Worm (Caenorhabditis elegans) whole organism, L1 larva: ENCODE results near the gene F25B5.5.
A peak's percentile ranks its signal among the peaks of the same experiment; 100 is the strongest.

Source experiments
- C34B4.2 ChIP-seq: sonication (generic microtip); optimal IDR thresholded peaks from 2 replicates; lab custom pipeline; 2017; ENCODE audit warnings: mild to moderate bottlenecking, missing genetic modification characterization, missing compliant biosample characterization
- Y116A8C.19 ChIP-seq: sonication (generic microtip); optimal IDR thresholded peaks from 2 replicates; lab custom pipeline; 2016; ENCODE audit warnings: missing compliant biosample characterization, missing genetic modification characterization, borderline replicate concordance
- blmp-1 ChIP-seq: fragments of 150-350 bp; optimal IDR thresholded peaks from 2 replicates; lab custom pipeline; 2014; ENCODE audit warnings: missing biosample characterization, missing genetic modification characterization
- ceh-63 ChIP-seq: fragments of 200-800 bp; sonication (Bioruptor generic); optimal IDR thresholded peaks from 2 replicates; lab custom pipeline; 2018; ENCODE audit warnings: mild to moderate bottlenecking, missing genetic modification characterization, missing compliant biosample characterization
- ceh-8 ChIP-seq: fragments of 200-800 bp; sonication (Bioruptor generic); optimal IDR thresholded peaks from 2 replicates; lab custom pipeline; 2018; ENCODE audit warnings: mild to moderate bottlenecking, missing genetic modification characterization, moderate library complexity, missing compliant biosample characterization
- ceh-82 ChIP-seq, 3 experiments: fragments of 150-350 bp in 1 of 3; sonication (generic microtip) in 2 of 3; optimal IDR thresholded peaks; 2 replicates each; lab custom pipeline; 2014 to 2017; ENCODE audit warnings: missing biosample characterization in 3 of 3, missing genetic modification characterization in 3 of 3
- dsc-1 ChIP-seq: sonication (generic microtip); optimal IDR thresholded peaks from 2 replicates; lab custom pipeline; 2016; ENCODE audit warnings: mild to moderate bottlenecking, missing genetic modification characterization, missing compliant biosample characterization
- efl-1 ChIP-seq, 4 experiments: fragments of 150-350 bp; optimal IDR thresholded peaks in 3 of 4; peaks in 1 of 4; 1 replicate in 1 of 4; 2 replicates in 3 of 4; lab custom pipeline; 2014; ENCODE audit warnings: missing biosample characterization in 2 of 4, missing genetic modification characterization in 2 of 4, missing genetic modification reagents in 2 of 4
- elt-3 ChIP-seq, 6 experiments: fragments of 150-350 bp in 1 of 6; sonication (generic microtip); optimal IDR thresholded peaks; 2 replicates each; lab custom pipeline; 2017 to 2018; ENCODE audit warnings: missing biosample characterization in 6 of 6, missing genetic modification characterization in 6 of 6, inconsistent platforms in 1 of 6
- fkh-4 ChIP-seq: sonication (generic microtip); optimal IDR thresholded peaks from 2 replicates; lab custom pipeline; 2016; ENCODE audit warnings: missing compliant biosample characterization, missing genetic modification characterization, borderline replicate concordance
- fos-1 ChIP-seq: fragments of 150-350 bp; optimal IDR thresholded peaks from 2 replicates; lab custom pipeline; 2014; ENCODE audit warnings: missing biosample characterization, missing genetic modification characterization
- irx-1 ChIP-seq: sonication (generic microtip); optimal IDR thresholded peaks from 2 replicates; lab custom pipeline; 2016; ENCODE audit warnings: missing genetic modification characterization, missing compliant biosample characterization
- lin-14 ChIP-seq: fragments of 200-800 bp; sonication (Bioruptor generic); optimal IDR thresholded peaks from 2 replicates; lab custom pipeline; 2018; ENCODE audit warnings: mild to moderate bottlenecking, missing genetic modification characterization, moderate library complexity, missing compliant biosample characterization
- lin-35 ChIP-seq, 2 experiments: fragments of 150-350 bp; optimal IDR thresholded peaks; 2 replicates each; lab custom pipeline; 2014; ENCODE audit warnings: missing biosample characterization in 2 of 2, missing genetic modification characterization in 2 of 2, missing genetic modification reagents in 2 of 2
- lin-39 ChIP-seq: fragments of 150-350 bp; optimal IDR thresholded peaks from 2 replicates; lab custom pipeline; 2014; ENCODE audit warnings: missing biosample characterization, missing genetic modification reagents, missing genetic modification characterization
- lsy-2 ChIP-seq, 2 experiments: fragments of 150-350 bp; optimal IDR thresholded peaks; 2 replicates each; lab custom pipeline; 2014; ENCODE audit warnings: missing biosample characterization in 2 of 2, missing genetic modification characterization in 2 of 2
- mab-9 ChIP-seq: fragments of 200-800 bp; sonication (Bioruptor generic); IDR thresholded peaks from 2 replicates; pipeline ENCODE4 v1.3.6; 2022; ENCODE audit warnings: missing genetic modification reagents, missing genetic modification characterization, missing compliant biosample characterization
- mef-2 ChIP-seq: fragments of 150-350 bp; optimal IDR thresholded peaks from 2 replicates; lab custom pipeline; 2014; ENCODE audit warnings: missing biosample characterization, missing genetic modification characterization
- mep-1 ChIP-seq: fragments of 150-350 bp; optimal IDR thresholded peaks from 2 replicates; lab custom pipeline; 2014; ENCODE audit warnings: missing biosample characterization, missing genetic modification characterization
- nhr-11 ChIP-seq: fragments of 150-350 bp; optimal IDR thresholded peaks from 2 replicates; lab custom pipeline; 2014; ENCODE audit warnings: missing biosample characterization, missing genetic modification characterization
- nhr-19 ChIP-seq: fragments of 200-800 bp; sonication (Bioruptor generic); conservative IDR thresholded peaks from 2 replicates; pipeline ENCODE4 v1.3.6; 2022; ENCODE audit warnings: missing genetic modification characterization, missing compliant biosample characterization
- nhr-20 ChIP-seq: sonication (generic microtip); optimal IDR thresholded peaks from 2 replicates; lab custom pipeline; 2016; ENCODE audit warnings: mild to moderate bottlenecking, missing genetic modification characterization, missing compliant biosample characterization
- nhr-28 ChIP-seq: fragments of 150-350 bp; optimal IDR thresholded peaks from 2 replicates; lab custom pipeline; 2014; ENCODE audit warnings: missing biosample characterization, missing genetic modification characterization
- nhr-71 ChIP-seq: sonication (generic microtip); optimal IDR thresholded peaks from 2 replicates; lab custom pipeline; 2016; ENCODE audit warnings: mild to moderate bottlenecking, missing genetic modification characterization, moderate library complexity, missing compliant biosample characterization
- nhr-84 ChIP-seq: sonication (generic microtip); optimal IDR thresholded peaks from 2 replicates; lab custom pipeline; 2017; ENCODE audit warnings: missing biosample characterization, missing genetic modification characterization
- nhr-85 ChIP-seq: sonication (generic microtip); peaks from one replicate; lab custom pipeline; 2016; ENCODE audit warnings: missing genetic modification characterization, inconsistent platforms, missing compliant biosample characterization
- pag-3 ChIP-seq: sonication (generic microtip); optimal IDR thresholded peaks from 2 replicates; lab custom pipeline; 2017; ENCODE audit warnings: missing genetic modification characterization, mild to moderate bottlenecking, missing compliant biosample characterization, antibody characterized with exemption, borderline replicate concordance; ENCODE audit not compliant: insufficient read depth
- pax-3 ChIP-seq: fragments of 200-800 bp; sonication (Bioruptor generic); optimal IDR thresholded peaks from 2 replicates; lab custom pipeline; 2018; ENCODE audit warnings: mild to moderate bottlenecking, missing genetic modification characterization, moderate library complexity, missing compliant biosample characterization
- pqm-1 ChIP-seq: sonication (generic microtip); optimal IDR thresholded peaks from 3 replicates; lab custom pipeline; 2017; ENCODE audit warnings: missing biosample characterization, missing genetic modification characterization
- rnt-1 ChIP-seq: sonication (generic microtip); optimal IDR thresholded peaks from 2 replicates; lab custom pipeline; 2016; ENCODE audit warnings: mild to moderate bottlenecking, missing genetic modification characterization, moderate library complexity, missing compliant biosample characterization
- snpc-4 ChIP-seq: fragments of 150-350 bp; optimal IDR thresholded peaks from 2 replicates; lab custom pipeline; 2014; ENCODE audit warnings: missing biosample characterization, missing genetic modification characterization
- snu-23 ChIP-seq: sonication (generic microtip); optimal IDR thresholded peaks from 2 replicates; lab custom pipeline; 2016; ENCODE audit warnings: missing genetic modification characterization, missing compliant biosample characterization
- sptf-1 ChIP-seq: fragments of 150-350 bp; optimal IDR thresholded peaks from 2 replicates; lab custom pipeline; 2014; ENCODE audit warnings: missing biosample characterization, missing genetic modification characterization
- swsn-7 ChIP-seq: sonication (generic microtip); optimal IDR thresholded peaks from 2 replicates; lab custom pipeline; 2016; ENCODE audit warnings: missing genetic modification characterization, missing compliant biosample characterization
- tbx-2 ChIP-seq: sonication (generic microtip); optimal IDR thresholded peaks from 2 replicates; lab custom pipeline; 2016; ENCODE audit warnings: missing genetic modification characterization, missing compliant biosample characterization
- tlp-1 ChIP-seq: fragments of 150-350 bp; optimal IDR thresholded peaks from 2 replicates; lab custom pipeline; 2014; ENCODE audit warnings: missing biosample characterization, missing genetic modification characterization
- unc-30 ChIP-seq: sonication (generic microtip); optimal IDR thresholded peaks from 2 replicates; lab custom pipeline; 2017; ENCODE audit warnings: missing biosample characterization, missing genetic modification characterization
- vab-15 ChIP-seq: sonication (generic microtip); optimal IDR thresholded peaks from 2 replicates; lab custom pipeline; 2017; ENCODE audit warnings: missing genotype, mild to moderate bottlenecking, missing genetic modification characterization, missing compliant biosample characterization
- xbp-1 ChIP-seq: sonication (generic microtip); optimal IDR thresholded peaks from 2 replicates; lab custom pipeline; 2016; ENCODE audit warnings: missing genetic modification characterization, missing compliant biosample characterization
- zag-1 ChIP-seq: fragments of 150-350 bp; optimal IDR thresholded peaks from 2 replicates; lab custom pipeline; 2014; ENCODE audit warnings: missing biosample characterization, missing genetic modification characterization

F25B5.5 gene

DNA sequence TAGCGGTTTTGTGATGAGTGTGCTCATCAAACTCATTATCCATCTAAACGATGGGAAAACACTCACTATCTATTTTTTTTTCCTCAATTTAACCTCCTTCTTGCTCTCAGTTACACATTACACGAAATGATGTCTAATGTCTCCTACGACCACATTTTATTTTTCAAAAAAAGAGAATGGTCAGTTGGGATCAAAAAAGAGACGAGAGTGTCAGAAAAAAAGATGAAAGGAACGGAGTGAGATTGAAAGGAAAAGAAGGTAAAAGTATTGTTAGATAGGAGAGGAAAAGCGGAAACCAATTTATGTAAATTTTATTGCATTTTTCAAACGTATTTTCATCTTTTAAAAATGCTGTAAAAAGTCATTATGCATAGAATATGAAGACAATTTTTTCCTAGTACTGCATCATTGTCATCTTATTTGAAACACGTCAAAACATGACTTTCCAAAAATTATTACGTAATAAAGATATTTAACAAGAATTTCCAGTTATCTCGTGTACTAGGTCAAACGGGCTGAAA, 11.7 kb downstream of the F25B5.5 start:
- TF ChIP-seq Y116A8C.19 (tag; lab: Kevin White, UChicago): no peak
- TF ChIP-seq blmp-1 (tag; lab: Kevin White, UChicago): peak; percentile 84
- no peak for TF ChIP-seq C34B4.2
- TF ChIP-seq rnt-1 (tag; lab: Kevin White, UChicago): peak; percentile 7
- peak; percentile 59 for TF ChIP-seq lin-14

DNA sequence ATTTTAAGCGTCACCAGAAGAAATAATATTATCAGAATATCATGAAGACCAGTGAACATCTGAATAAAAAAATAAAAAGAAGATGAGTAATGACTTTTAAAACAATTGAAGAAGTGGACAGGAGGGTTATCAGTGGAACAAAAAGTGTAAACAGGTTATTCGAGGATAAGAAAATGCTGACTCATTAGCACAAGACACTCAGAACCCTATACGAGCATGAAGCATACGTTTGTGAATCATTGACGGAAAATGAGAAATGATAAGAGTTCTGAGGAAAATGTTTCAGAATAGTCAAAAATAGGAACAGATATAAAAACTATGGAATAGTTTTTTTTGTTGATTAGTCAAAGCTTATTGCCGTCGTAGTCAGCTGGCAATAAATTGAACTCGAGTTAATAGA, 13.1 kb downstream of the F25B5.5 start, which contains the start of gene zmp-1:
Gene zmp-1 (minus strand): TSS at position 101 of the 400 bp plus-strand sequence.
- TF ChIP-seq dsc-1 (tag; lab: Kevin White, UChicago) (no peak), swsn-7 (tag; lab: Kevin White, UChicago) (no peak), nhr-28 (tag; lab: Kevin White, UChicago) (no peak), nhr-84 (tag; lab: Kevin White, UChicago) (no peak), vab-15 (tag; lab: Kevin White, UChicago) (no peak), snpc-4 (tag; lab: Kevin White, UChicago) (no peak)

DNA sequence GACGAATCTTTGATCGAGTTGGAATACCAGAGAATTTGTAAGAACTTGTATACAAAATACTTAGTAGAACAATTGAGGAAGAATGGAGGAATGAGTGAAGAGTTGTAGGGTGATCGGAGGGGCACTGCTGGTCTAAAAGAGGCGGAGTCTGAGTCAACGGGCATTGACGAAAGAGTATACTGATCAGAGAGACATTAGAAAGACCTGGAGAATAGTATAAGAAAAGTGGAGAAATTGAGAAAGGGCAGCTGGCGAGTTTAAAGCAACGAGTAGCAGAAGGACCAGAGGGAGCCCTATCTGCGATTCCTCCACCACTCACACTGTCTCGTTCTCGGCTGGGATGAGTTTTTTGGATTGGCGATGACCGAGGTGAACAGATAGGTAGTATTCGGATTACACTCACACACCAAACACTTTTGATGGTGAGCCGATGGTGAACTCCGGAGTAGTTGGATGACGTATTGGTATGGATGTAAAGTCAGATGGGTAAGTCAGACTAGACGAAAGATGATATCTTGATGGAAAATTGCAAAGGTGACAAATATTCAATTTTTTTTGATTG, 14.4 kb downstream of the F25B5.5 start, which contains the start of gene EGAP1.5:
Gene EGAP1.5 (plus strand): TSS at position 289 of the 562 bp plus-strand sequence.
- peak; percentile 37 for TF ChIP-seq dsc-1 (tag; lab: Kevin White, UChicago)
- peak in 1 of 2 experiments; percentile 3 for TF ChIP-seq efl-1 (optimal IDR thresholded peaks at IDR 0.05; lab: Kevin White, UChicago)
- no peak for TF ChIP-seq efl-1 (GFP tag; optimal IDR thresholded peaks at IDR 0.05 in 1 of 2; lab: Kevin White, UChicago)
- TF ChIP-seq snu-23 (GFP tag; lab: Kevin White, UChicago): peak; percentile 17
- TF ChIP-seq ceh-63 (GFP tag; lab: Kevin White, UChicago): no peak
- peak; percentile 24 for TF ChIP-seq nhr-20
- TF ChIP-seq tbx-2: no peak
- TF ChIP-seq lsy-2 (tag; optimal IDR thresholded peaks at IDR 0.05; lab: Kevin White, UChicago): peak in 1 of 2 experiments; percentile 5
- TF ChIP-seq nhr-28 (tag; lab: Kevin White, UChicago): no peak
- TF ChIP-seq pqm-1 (tag; lab: Kevin White, UChicago): no peak
- no peak for TF ChIP-seq nhr-84 (tag; lab: Kevin White, UChicago)
- TF ChIP-seq rnt-1 (tag; lab: Kevin White, UChicago): peak; percentile 55
- peak; percentile 28 for TF ChIP-seq lin-14
- peak; percentile 17; the same call in 1 of the 2 replicates for TF ChIP-seq nhr-19 (GFP tag; lab: Robert Waterston, UW)
- TF ChIP-seq sptf-1 (tag; lab: Kevin White, UChicago): no peak
- peak; percentile 51 for TF ChIP-seq nhr-71
- no peak for TF ChIP-seq fkh-4 (tag; lab: Kevin White, UChicago)

DNA sequence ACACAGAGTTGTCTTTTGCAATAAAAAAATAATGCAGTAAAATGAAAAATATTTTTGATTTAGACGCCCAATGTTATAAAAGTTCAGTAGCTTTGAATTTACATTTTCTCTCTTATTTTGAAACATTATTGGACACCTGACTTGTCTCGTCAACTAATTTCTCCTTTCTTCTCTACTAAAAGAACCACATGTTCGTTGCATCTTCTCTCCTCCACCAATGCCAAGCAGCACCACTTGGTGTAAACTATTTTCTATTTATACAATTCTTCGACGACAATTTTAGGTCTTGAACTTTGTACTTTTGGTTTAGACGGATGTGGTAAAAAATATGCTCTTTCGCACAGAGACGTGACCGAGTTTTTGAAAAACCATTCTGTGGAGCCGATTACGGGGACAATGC, 15.3 kb downstream of the F25B5.5 start:
- TF ChIP-seq rnt-1 (tag; lab: Kevin White, UChicago): peak; percentile 50
- TF ChIP-seq unc-30: no peak
- TF ChIP-seq ceh-63 (GFP tag; lab: Kevin White, UChicago): no peak
- no peak for TF ChIP-seq elt-3 (tag; optimal IDR thresholded peaks at IDR 0.05; lab: Kevin White, UChicago)
- TF ChIP-seq nhr-71: peak; percentile 62
- TF ChIP-seq nhr-85: peak; percentile 26
- no peak for TF ChIP-seq irx-1 (tag; lab: Kevin White, UChicago)
- peak; percentile 27 for TF ChIP-seq nhr-19 (GFP tag; lab: Robert Waterston, UW)
- no peak for TF ChIP-seq ceh-82 (tag; optimal IDR thresholded peaks at IDR 0.05; lab: Kevin White, UChicago)
- peak; percentile 49 for TF ChIP-seq nhr-20
- TF ChIP-seq lin-14: peak; percentile 57
- TF ChIP-seq lsy-2 (tag; optimal IDR thresholded peaks at IDR 0.05; lab: Kevin White, UChicago): peak in 1 of 2 experiments; percentile 34
- peak; percentile 4 for TF ChIP-seq mef-2 (tag; lab: Kevin White, UChicago)
- TF ChIP-seq dsc-1 (tag; lab: Kevin White, UChicago): peak; percentile 49

DNA sequence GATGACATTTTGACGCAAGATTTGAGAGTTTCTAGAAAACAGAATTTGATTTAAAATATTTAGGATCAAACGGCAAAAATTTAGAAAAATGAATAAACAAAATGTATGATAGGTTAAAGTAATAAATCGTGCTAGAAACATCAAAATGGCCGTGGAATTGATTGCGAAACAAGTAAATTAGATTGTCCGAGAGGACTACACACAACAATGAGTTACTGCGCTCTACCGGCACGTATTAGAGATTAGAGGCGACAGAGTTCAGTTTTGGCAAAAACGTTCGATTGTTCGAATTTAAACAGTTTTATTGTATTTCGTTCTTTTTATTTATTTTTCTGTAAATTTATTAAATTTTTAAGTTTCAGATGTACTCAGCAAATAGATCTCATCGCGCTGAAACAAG, 20.2 kb downstream of the F25B5.5 start, which contains the start of the genes dnc-2 and bcl-7:
Gene dnc-2 (minus strand): TSS at position 33 of the 400 bp plus-strand sequence.
Gene bcl-7 (plus strand): TSS at position 363 of the 400 bp plus-strand sequence.
- TF ChIP-seq blmp-1 (tag; lab: Kevin White, UChicago) (peak; percentile 51), pax-3 (tag; lab: Kevin White, UChicago) (no peak), swsn-7 (tag; lab: Kevin White, UChicago) (peak; percentile 63), snu-23 (GFP tag; lab: Kevin White, UChicago) (peak; percentile 75), pag-3 (tag; lab: Kevin White, UChicago) (no peak), mep-1 (tag; lab: Kevin White, UChicago) (peak; percentile 59), lin-35 (GFP tag; optimal IDR thresholded peaks at IDR 0.05; lab: Kevin White, UChicago) (peak; percentile 73 to 75), sptf-1 (tag; lab: Kevin White, UChicago) (no peak), ceh-8 (no peak), fos-1 (tag; lab: Kevin White, UChicago) (peak; percentile 31), efl-1 (optimal IDR thresholded peaks at IDR 0.05; lab: Kevin White, UChicago) (peak; percentile 70 to 79), efl-1 (GFP tag; optimal IDR thresholded peaks at IDR 0.05 in 1 of 2; lab: Kevin White, UChicago) (peak; percentile 66 to 92), lin-14 (peak; percentile 89), fkh-4 (tag; lab: Kevin White, UChicago) (no peak), nhr-11 (tag; lab: Kevin White, UChicago) (no peak), mab-9 (no peak), tlp-1 (tag; lab: Kevin White, UChicago) (no peak), lin-39 (tag; lab: Kevin White, UChicago) (no peak), zag-1 (tag; lab: Kevin White, UChicago) (no peak), xbp-1 (tag; lab: Kevin White, UChicago) (peak; percentile 57), irx-1 (tag; lab: Kevin White, UChicago) (no peak)
